Worm (Caenorhabditis elegans) whole organism, L3 larva: ENCODE measurements around the gene F58E6.6.

ENCODE experiments used
- R02D3.7 ChIP-seq: fragments of 150-350 bp; optimal IDR thresholded peaks from 2 replicates; lab custom pipeline; 2014; ENCODE audit warnings: missing biosample characterization, missing genetic modification characterization
- ZK546.5 ChIP-seq: sonication (generic microtip); optimal IDR thresholded peaks from 2 replicates; lab custom pipeline; 2017; ENCODE audit warnings: missing biosample characterization, missing genetic modification characterization
- ama-1 ChIP-seq: fragments of 150-350 bp; optimal IDR thresholded peaks from 2 replicates; lab custom pipeline; 2018
- ceh-16 ChIP-seq: sonication (generic microtip); optimal IDR thresholded peaks from 2 replicates; lab custom pipeline; 2017; ENCODE audit warnings: missing biosample characterization, missing genetic modification characterization
- ceh-28 ChIP-seq: fragments of 150-350 bp; optimal IDR thresholded peaks from 2 replicates; lab custom pipeline; 2014; ENCODE audit warnings: missing biosample characterization, missing genetic modification reagents, missing genetic modification characterization
- ceh-82 ChIP-seq: fragments of 150-350 bp; optimal IDR thresholded peaks from 2 replicates; lab custom pipeline; 2014; ENCODE audit warnings: missing biosample characterization, missing genetic modification characterization
- daf-12 ChIP-seq: fragments of 150-350 bp; optimal IDR thresholded peaks from 2 replicates; lab custom pipeline; 2014; ENCODE audit warnings: missing biosample characterization, missing genetic modification reagents, missing genetic modification characterization
- egl-27 ChIP-seq: sonication (generic microtip); optimal IDR thresholded peaks from 4 replicates; lab custom pipeline; 2017; ENCODE audit warnings: missing biosample characterization, missing genetic modification reagents, missing genetic modification characterization
- elt-1 ChIP-seq: fragments of 150-350 bp; optimal IDR thresholded peaks from 2 replicates; lab custom pipeline; 2014; ENCODE audit warnings: missing biosample characterization, missing genetic modification characterization
- elt-2 ChIP-seq: sonication (generic microtip); optimal IDR thresholded peaks from 2 replicates; lab custom pipeline; 2016; ENCODE audit warnings: missing genetic modification reagents, mild to moderate bottlenecking, missing genetic modification characterization, missing compliant biosample characterization
- fkh-10 ChIP-seq: sonication (generic microtip); optimal IDR thresholded peaks from 2 replicates; lab custom pipeline; 2017; ENCODE audit warnings: missing biosample characterization, missing genetic modification reagents, missing genetic modification characterization
- fkh-2 ChIP-seq: fragments of 150-350 bp; optimal IDR thresholded peaks from 2 replicates; lab custom pipeline; 2014; ENCODE audit warnings: missing biosample characterization, missing genetic modification reagents, missing genetic modification characterization
- jun-1 ChIP-seq: fragments of 150-350 bp; optimal IDR thresholded peaks from 2 replicates; lab custom pipeline; 2014; ENCODE audit warnings: missing biosample characterization, missing genetic modification reagents, missing genetic modification characterization
- lin-15B ChIP-seq: fragments of 150-350 bp; optimal IDR thresholded peaks from 2 replicates; lab custom pipeline; 2014; ENCODE audit warnings: missing biosample characterization, missing genetic modification characterization
- lsy-12 ChIP-seq: sonication (generic microtip); optimal IDR thresholded peaks from 2 replicates; lab custom pipeline; 2016; ENCODE audit warnings: mild to moderate bottlenecking, missing genetic modification characterization, missing compliant biosample characterization
- mdl-1 ChIP-seq: fragments of 150-350 bp; optimal IDR thresholded peaks from 2 replicates; lab custom pipeline; 2014; ENCODE audit warnings: missing biosample characterization, missing genetic modification characterization
- mml-1 ChIP-seq: fragments of 150-350 bp; sonication (generic microtip); optimal IDR thresholded peaks from 3 replicates; lab custom pipeline; 2014; ENCODE audit warnings: missing biosample characterization, missing genetic modification characterization
- nhr-12 ChIP-seq: fragments of 150-350 bp; optimal IDR thresholded peaks from 2 replicates; lab custom pipeline; 2014; ENCODE audit warnings: missing biosample characterization, missing genetic modification characterization
- nhr-25 ChIP-seq: sonication (generic microtip); optimal IDR thresholded peaks from 2 replicates; lab custom pipeline; 2017; ENCODE audit warnings: missing biosample characterization, missing genetic modification characterization
- nhr-28 ChIP-seq: fragments of 150-350 bp; optimal IDR thresholded peaks from 2 replicates; lab custom pipeline; 2014; ENCODE audit warnings: missing biosample characterization, missing genetic modification characterization
- nhr-43 ChIP-seq: sonication (generic microtip); optimal IDR thresholded peaks from 2 replicates; lab custom pipeline; 2016; ENCODE audit warnings: mild to moderate bottlenecking, missing genetic modification characterization, missing compliant biosample characterization; ENCODE audit not compliant: poor library complexity, severe bottlenecking
- nhr-67 ChIP-seq: fragments of 150-350 bp; optimal IDR thresholded peaks from 2 replicates; lab custom pipeline; 2014; ENCODE audit warnings: missing biosample characterization, missing genetic modification characterization
- nhr-76 ChIP-seq: fragments of 150-350 bp; sonication (generic microtip); optimal IDR thresholded peaks from 5 replicates; lab custom pipeline; 2014; ENCODE audit warnings: missing biosample characterization, missing genetic modification characterization
- nhr-77 ChIP-seq: fragments of 150-350 bp; optimal IDR thresholded peaks from 2 replicates; lab custom pipeline; 2014; ENCODE audit warnings: missing biosample characterization, missing genetic modification characterization
- pha-4 ChIP-seq: fragments of 150-350 bp; optimal IDR thresholded peaks from 2 replicates; lab custom pipeline; 2014; ENCODE audit warnings: missing biosample characterization, missing genetic modification reagents, missing genetic modification characterization
- pqm-1 ChIP-seq: fragments of 150-350 bp; optimal IDR thresholded peaks from 2 replicates; lab custom pipeline; 2017; ENCODE audit warnings: missing biosample characterization, missing genetic modification characterization, inconsistent platforms
- sea-2 ChIP-seq: fragments of 150-350 bp; sonication (generic microtip); optimal IDR thresholded peaks from 4 replicates; lab custom pipeline; 2014; ENCODE audit warnings: missing biosample characterization, missing genetic modification reagents, missing genetic modification characterization
- skn-1 ChIP-seq: fragments of 150-350 bp; optimal IDR thresholded peaks from 2 replicates; lab custom pipeline; 2014; ENCODE audit warnings: missing biosample characterization, missing genetic modification characterization
- snpc-4 ChIP-seq: fragments of 150-350 bp; optimal IDR thresholded peaks from 2 replicates; lab custom pipeline; 2014; ENCODE audit warnings: missing biosample characterization, missing genetic modification characterization
- tbx-2 ChIP-seq: sonication (generic microtip); optimal IDR thresholded peaks from 2 replicates; lab custom pipeline; 2016; ENCODE audit warnings: mild to moderate bottlenecking, missing genetic modification characterization, missing compliant biosample characterization
- unc-62 ChIP-seq: fragments of 150-350 bp; sonication (generic microtip); optimal IDR thresholded peaks from 4 replicates; lab custom pipeline; 2014; ENCODE audit warnings: missing biosample characterization, missing genetic modification reagents, missing genetic modification characterization
- zag-1 ChIP-seq: fragments of 150-350 bp; optimal IDR thresholded peaks from 2 replicates; lab custom pipeline; 2014; ENCODE audit warnings: missing biosample characterization, missing genetic modification characterization
- ztf-11 ChIP-seq: fragments of 150-350 bp; optimal IDR thresholded peaks from 2 replicates; lab custom pipeline; 2014; ENCODE audit warnings: missing biosample characterization, missing genetic modification characterization
- ztf-4 ChIP-seq: fragments of 150-350 bp; optimal IDR thresholded peaks from 2 replicates; lab custom pipeline; 2014; ENCODE audit warnings: missing biosample characterization, missing genetic modification characterization

F58E6.6 gene

ce11 chrV:9725719-9726118 lies 27.1 kb downstream of the F58E6.6 start:
- TF ChIP-seq pqm-1 (tag; lab: Kevin White, UChicago) (peak; percentile 7), tbx-2 (no peak), elt-2 (tag; lab: Kevin White, UChicago) (peak; percentile 66), pha-4 (tag; lab: Kevin White, UChicago) (peak; percentile 20)

DNA sequence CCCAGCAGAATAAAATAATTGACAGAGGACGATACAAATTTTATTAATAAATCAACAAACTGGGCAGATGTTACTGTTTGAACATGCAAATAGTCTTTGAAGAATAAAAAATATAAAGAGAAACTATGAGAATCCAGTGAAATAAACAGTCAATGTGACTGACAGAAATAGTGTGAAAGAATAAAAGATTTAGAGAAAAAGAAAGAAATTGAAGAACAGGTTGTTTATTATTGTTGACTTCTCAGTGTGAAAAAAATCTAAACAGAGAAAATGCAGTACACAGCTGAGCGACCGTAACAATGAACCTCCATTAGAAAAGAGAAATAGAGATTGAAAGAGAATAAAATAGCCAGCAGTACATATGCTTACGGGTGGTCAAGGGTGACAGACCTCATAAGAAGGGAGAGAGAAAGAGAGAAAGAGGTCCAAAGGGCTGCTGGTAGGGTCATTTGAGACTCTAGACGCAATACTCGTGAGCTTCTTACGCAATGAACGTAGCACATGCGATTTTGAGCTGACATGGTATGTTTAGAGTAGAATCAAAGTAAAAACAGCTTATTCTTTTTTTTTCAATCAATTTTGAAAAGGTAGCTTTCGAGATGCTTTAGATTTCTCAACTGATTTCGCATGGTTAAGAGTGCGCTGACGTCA lies 28.7 kb downstream of the F58E6.6 start, which contains the start of gene slcr-46.3:
Gene slcr-46.3 (minus strand): TSS at position 86 of the 651 bp plus-strand sequence.
- TF ChIP-seq nhr-43 (tag; lab: Kevin White, UChicago) (no peak), pha-4 (tag; lab: Kevin White, UChicago) (peak; percentile 89)
- TF ChIP-seq, all 47 proteins: peak for 1

DNA sequence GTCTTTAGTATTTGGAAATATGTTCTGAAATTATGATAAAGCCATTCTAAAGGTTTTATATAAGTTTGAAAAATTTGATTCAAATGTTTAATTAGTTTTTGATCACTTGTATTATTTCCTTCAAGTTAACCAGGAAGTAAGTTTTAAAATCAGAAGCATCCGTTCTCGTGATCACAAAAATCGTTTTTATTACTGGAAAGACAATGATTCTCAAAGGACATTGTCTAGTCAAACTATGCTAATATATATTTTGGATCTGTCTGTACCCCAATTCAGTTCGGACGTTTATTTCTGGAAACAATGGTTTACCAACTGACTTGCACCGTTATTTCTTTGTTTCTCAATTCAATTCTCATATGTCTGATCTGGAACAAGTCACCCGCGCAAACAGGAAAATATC lies 36.4 kb downstream of the F58E6.6 start, which contains the start of gene str-188:
Gene str-188 (plus strand): TSS at position 301 of the 400 bp plus-strand sequence.
- no peak for TF ChIP-seq daf-12
- TF ChIP-seq ama-1 (lab: Kevin White, UChicago): no peak
- no peak for TF ChIP-seq elt-2 (tag; lab: Kevin White, UChicago)
- TF ChIP-seq ceh-28 (tag; lab: Kevin White, UChicago): no peak
- TF ChIP-seq lin-15B: no peak
- no peak for TF ChIP-seq jun-1 (tag; lab: Kevin White, UChicago)
- TF ChIP-seq nhr-77 (tag; lab: Kevin White, UChicago): no peak
- no peak for TF ChIP-seq nhr-12 (tag; lab: Kevin White, UChicago)
- no peak for TF ChIP-seq unc-62
- TF ChIP-seq mml-1 (tag; lab: Kevin White, UChicago): no peak
- TF ChIP-seq egl-27: no peak
- TF ChIP-seq nhr-43 (tag; lab: Kevin White, UChicago): no peak
- TF ChIP-seq pqm-1 (tag; lab: Kevin White, UChicago): no peak
- no peak for TF ChIP-seq mdl-1 (tag; lab: Kevin White, UChicago)
- TF ChIP-seq elt-1: no peak
- no peak for TF ChIP-seq ztf-11
- TF ChIP-seq nhr-76 (tag; lab: Kevin White, UChicago): no peak
- TF ChIP-seq nhr-28 (tag; lab: Kevin White, UChicago): no peak
- no peak for TF ChIP-seq skn-1 (tag; lab: Kevin White, UChicago)

ce11 chrV:9714909-9715308 lies 37.9 kb downstream of the F58E6.6 start, which contains the start of gene F40F9.3:
TSS of gene F40F9.3 (plus strand) at chrV:9715209.
- TF ChIP-seq nhr-25 (tag; lab: Kevin White, UChicago) (no peak), nhr-67 (no peak), mml-1 (tag; lab: Kevin White, UChicago) (no peak), ztf-11 (no peak), lsy-12 (tag; lab: Kevin White, UChicago) (no peak), fkh-10 (GFP tag; lab: Kevin White, UChicago) (no peak), ZK546.5 (tag; lab: Kevin White, UChicago) (no peak), zag-1 (tag; lab: Kevin White, UChicago) (no peak), sea-2 (GFP tag; lab: Kevin White, UChicago) (no peak), unc-62 (no peak)

- no peak for TF ChIP-seq ztf-4 (tag; lab: Kevin White, UChicago)
Observed at ce11 chrV:9713532-9713931, 39.3 kb downstream of the F58E6.6 start, which contains the start of gene F40F9.10. TSS of gene F40F9.10 (minus strand) at chrV:9713632.

DNA sequence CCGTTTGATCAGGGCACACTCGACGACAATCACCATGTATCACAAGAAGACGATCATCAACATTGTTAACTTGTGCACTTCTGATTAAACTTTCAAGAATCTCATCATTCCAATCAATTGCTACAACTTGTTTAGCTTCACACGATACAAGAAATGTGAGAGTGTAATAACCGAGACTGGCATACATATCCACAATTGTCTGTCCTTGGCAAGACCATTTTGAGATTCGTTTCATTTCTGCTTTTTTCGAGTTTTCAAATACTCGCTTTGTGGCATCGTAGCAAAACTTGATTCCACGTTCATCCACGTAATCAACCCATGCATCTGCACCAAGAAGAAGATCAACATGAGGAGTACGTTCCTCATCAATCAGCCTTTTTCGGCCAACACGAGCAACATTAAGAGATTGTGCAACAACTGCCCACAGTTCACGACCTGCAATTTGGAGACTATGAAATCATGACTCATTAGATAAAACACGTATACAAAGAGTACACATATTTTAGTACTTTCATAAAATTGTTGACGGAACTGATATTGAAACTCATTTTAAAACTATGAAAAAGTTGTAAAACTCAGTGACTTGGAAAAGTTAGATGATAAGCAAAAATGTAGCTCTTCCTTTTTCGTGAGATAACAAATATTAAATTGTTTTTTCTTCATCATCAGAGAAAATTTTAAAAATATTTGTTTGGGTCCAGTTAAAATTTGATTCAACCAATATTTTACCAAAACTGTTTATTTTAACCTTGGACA lies 40.2 kb downstream of the F58E6.6 start:
- TF ChIP-seq pqm-1 (tag; lab: Kevin White, UChicago) (peak; percentile 32), fkh-10 (GFP tag; lab: Kevin White, UChicago) (no peak), nhr-12 (tag; lab: Kevin White, UChicago) (no peak), snpc-4 (no peak), mml-1 (tag; lab: Kevin White, UChicago) (no peak), ceh-82 (tag; lab: Kevin White, UChicago) (no peak), R02D3.7 (no peak), fkh-2 (tag; lab: Kevin White, UChicago) (no peak), ceh-16 (tag; lab: Kevin White, UChicago) (no peak), elt-1 (no peak), skn-1 (tag; lab: Kevin White, UChicago) (no peak), elt-2 (tag; lab: Kevin White, UChicago) (peak; percentile 59), jun-1 (tag; lab: Kevin White, UChicago) (peak; percentile 39)
